Fruit fly (Drosophila melanogaster) whole organism, embryonic: ENCODE results near the gene Ltn1.

Source experiments
- CG1602 ChIP-seq: fragments of 200-800 bp; sonication (Bioruptor generic); optimal IDR thresholded peaks from 3 replicates; lab custom pipeline; 2016; ENCODE audit warnings: missing biosample characterization, missing genetic modification characterization
- ranshi ChIP-seq: fragments of 200-800 bp; sonication (Bioruptor generic); IDR thresholded peaks from 2 replicates; pipeline ENCODE4 v1.3.6; 2022; ENCODE audit warnings: missing biosample characterization, missing genetic modification characterization

- TF ChIP-seq CG1602 (GFP tag; lab: Kevin White, UChicago), result no peak
- TF ChIP-seq ranshi (GFP tag; lab: Robert Waterston, UW), result no peak
Observed at dm6 chr3L:19520645-19521044, 31.4 kb downstream of the Ltn1 start, which contains the start of gene Cpr76Bc.
